Worm (Caenorhabditis elegans): Measurements from ENCODE around the gene npr-25.
"Not testable (repeated sequence)": the region's sequence is repeated elsewhere in the genome, so short reads cannot be mapped to it uniquely, and the experiment has no call there.

Gene npr-25

DNA sequence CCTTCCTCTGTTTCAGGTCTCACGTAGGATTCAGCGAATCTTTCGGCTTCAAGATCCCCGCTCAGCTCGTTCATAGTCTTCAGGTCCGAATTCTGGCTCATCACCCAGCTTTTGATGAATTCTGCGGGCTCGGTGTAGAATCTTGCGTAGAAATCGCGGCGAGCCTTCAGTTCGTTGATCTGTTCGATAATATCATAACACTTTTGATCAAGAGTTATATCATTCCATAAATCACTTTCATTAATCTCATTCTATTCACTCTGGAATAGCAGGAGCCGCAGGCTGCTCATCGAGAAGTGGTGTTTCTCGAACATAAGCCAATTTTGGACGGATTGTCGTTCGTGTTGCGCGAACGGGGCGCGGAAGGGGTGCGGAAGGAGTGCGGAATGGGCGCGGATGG, 42.2 kb upstream of the npr-25 start, which contains the start of gene K03B8.4:
Gene K03B8.4, minus strand, starts transcription at position 101 of the 400 bp plus-strand sequence.
- TF ChIP-seq mes-4 (tag; optimal IDR thresholded peaks at IDR 0.05); zim-3 (tag; optimal IDR thresholded peaks at IDR 0.05); sea-2 (GFP tag; IDR thresholded peaks at IDR 0.05): not testable (repeated sequence)

ce11 chrV:11392020-11392419, 39.2 kb upstream of the npr-25 start, which contains the start of gene nas-16:
nas-16 (plus strand) TSS chrV:11392320.
- no peak for TF ChIP-seq let-526 (GFP tag; IDR thresholded peaks at IDR 0.05)
- TF ChIP-seq madf-3 (GFP tag; IDR thresholded peaks at IDR 0.05): no peak
- TF ChIP-seq die-1 (tag; optimal IDR thresholded peaks at IDR 0.05): no peak
- TF ChIP-seq F57A8.1 (GFP tag; optimal IDR thresholded peaks at IDR 0.05): no peak
- no peak for TF ChIP-seq lsy-27 (tag; optimal IDR thresholded peaks at IDR 0.05; ENCODE audit: borderline replicate concordance, insufficient read depth)
- TF ChIP-seq atf-7 (tag; optimal IDR thresholded peaks at IDR 0.05): no peak
- TF ChIP-seq athp-1 (tag; optimal IDR thresholded peaks at IDR 0.05): no peak
- TF ChIP-seq cebp-2 (GFP tag; IDR thresholded peaks at IDR 0.05): no peak
- TF ChIP-seq ceh-91 (GFP tag; IDR thresholded peaks at IDR 0.05): no peak
- no peak for TF ChIP-seq F23B12.7 (tag; optimal IDR thresholded peaks at IDR 0.05; ENCODE audit: insufficient read depth)
- TF ChIP-seq unc-130 (GFP tag; optimal IDR thresholded peaks at IDR 0.05): no peak
- no peak for TF ChIP-seq ceh-40 (GFP tag; IDR thresholded peaks at IDR 0.05)
- no peak for TF ChIP-seq ama-1 (optimal IDR thresholded peaks at IDR 0.05)
- TF ChIP-seq ama-1 (GFP tag; optimal IDR thresholded peaks at IDR 0.05): no peak

DNA sequence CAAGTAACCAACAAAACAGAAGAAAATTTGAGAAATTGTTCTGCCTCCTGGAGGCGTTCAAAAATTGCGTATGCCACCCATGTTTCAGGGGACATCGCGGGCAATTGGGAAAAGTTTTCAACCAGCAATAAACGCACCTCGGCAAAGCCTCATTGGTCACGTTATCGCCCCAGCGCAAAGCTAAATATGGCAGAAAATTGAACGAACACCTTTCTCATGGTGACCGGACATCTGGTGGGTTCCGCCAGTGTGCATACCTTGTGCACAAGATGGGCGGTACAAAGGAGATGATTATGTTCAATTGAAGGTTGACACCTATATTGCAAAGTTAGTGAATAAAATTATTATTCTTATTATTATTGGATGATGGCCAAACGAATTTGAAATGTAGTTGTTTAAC, 38.2 kb upstream of the npr-25 start:
- TF ChIP-seq hmg-1.2 (GFP tag; IDR thresholded peaks at IDR 0.05): peak; percentile 73
- peak; percentile 88 for TF ChIP-seq snpc-1.1 (tag; optimal IDR thresholded peaks at IDR 0.05; ENCODE audit: insufficient read depth)
- peak; percentile 62 for TF ChIP-seq D2030.7 (GFP tag; IDR thresholded peaks at IDR 0.05)
- TF ChIP-seq tbp1 (GFP tag; optimal IDR thresholded peaks at IDR 0.05): peak; percentile 60
- TF ChIP-seq dox-1 (GFP tag; IDR thresholded peaks at IDR 0.05): peak; percentile 73; the same call in 1 of the 2 replicates
- peak; percentile 47; the same call in 1 of the 2 replicates for TF ChIP-seq nfyb-1 (GFP tag; IDR thresholded peaks at IDR 0.05)
- TF ChIP-seq lsl-1 (GFP tag; optimal IDR thresholded peaks at IDR 0.05): peak; percentile 14
- TF ChIP-seq pbrm-1 (GFP tag; IDR thresholded peaks at IDR 0.05): peak; percentile 52; the same call in 1 of the 2 replicates
- 0 out of 2 replicates have a peak, but pooled peaks have one; percentile 32 for TF ChIP-seq lin-26 (GFP tag; IDR thresholded peaks at IDR 0.05)
- peak; percentile 85 for TF ChIP-seq snpc-4 (GFP tag; optimal IDR thresholded peaks at IDR 0.05)
- peak in 3 of 4 experiments; percentile 86 to 92 (median 91) for TF ChIP-seq snpc-4 (tag; optimal IDR thresholded peaks at IDR 0.05)
- peak; percentile 61 for TF ChIP-seq snpc-3.4 (tag; optimal IDR thresholded peaks at IDR 0.05)
- TF ChIP-seq madf-6 (GFP tag; IDR thresholded peaks at IDR 0.05): peak; percentile 40; the same call in 1 of the 2 replicates
- 0 out of 2 replicates have a peak, but pooled peaks have one; percentile 30 for TF ChIP-seq F33H1.4 (GFP tag; IDR thresholded peaks at IDR 0.05)
- peak; percentile 15 for TF ChIP-seq snpc-1.3 (tag; optimal IDR thresholded peaks at IDR 0.05; ENCODE audit: insufficient read depth)
- peak; percentile 48 for TF ChIP-seq him-1 (tag; optimal IDR thresholded peaks at IDR 0.05)

DNA sequence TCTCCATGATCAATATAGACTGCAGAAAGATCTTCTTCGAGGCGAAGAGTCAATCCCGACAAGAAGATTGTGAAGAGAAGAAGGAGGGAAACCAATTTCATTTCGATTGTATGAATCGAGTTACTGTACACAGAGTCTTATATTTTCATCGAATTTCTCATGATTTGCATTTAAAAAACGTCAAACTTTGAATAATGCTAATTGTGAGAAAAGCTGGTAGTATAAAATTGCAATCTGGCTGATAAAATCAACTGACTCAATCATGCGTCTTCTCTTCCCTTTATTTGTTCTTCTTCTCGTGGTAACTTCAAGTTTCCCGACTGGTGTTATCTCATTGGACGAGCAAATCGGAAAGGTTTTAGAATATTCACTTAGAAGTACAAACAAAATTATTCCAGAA, 37.6 kb upstream of the npr-25 start, which contains the start of the genes K03B8.11 and K03B8.14:
Gene K03B8.11, minus strand, starts transcription at position 101 of the 400 bp plus-strand sequence.
Gene K03B8.14, plus strand, starts transcription at position 110 of the 400 bp plus-strand sequence.
- TF ChIP-seq F22D6.2 (tag; optimal IDR thresholded peaks at IDR 0.05) (no peak), F57C9.4 (tag; optimal IDR thresholded peaks at IDR 0.05) (no peak), F49E8.2 (tag; optimal IDR thresholded peaks at IDR 0.05; ENCODE audit: insufficient read depth) (no peak), rcor-1 (GFP tag; IDR thresholded peaks at IDR 0.05) (no peak), B0019.2 (GFP tag; conservative IDR thresholded peaks at IDR 0.05) (no peak), mel-28 (tag; optimal IDR thresholded peaks at IDR 0.05; ENCODE audit: borderline replicate concordance) (no peak), gei-17 (GFP tag; optimal IDR thresholded peaks at IDR 0.05) (no peak), chd-7 (tag; optimal IDR thresholded peaks at IDR 0.05) (no peak), nhr-179 (tag; optimal IDR thresholded peaks at IDR 0.05) (no peak), egl-44 (GFP tag; IDR thresholded peaks at IDR 0.05) (no peak), snpc-1.3 (tag; optimal IDR thresholded peaks at IDR 0.05; ENCODE audit: insufficient read depth) (no peak), attf-6 (GFP tag; IDR thresholded peaks at IDR 0.05) (no peak), Y56A3A.18 (GFP tag; IDR thresholded peaks at IDR 0.05) (no peak), ceh-40 (GFP tag; IDR thresholded peaks at IDR 0.05) (no peak)

Data from whole organism, young adult.